Worm (Caenorhabditis elegans) whole organism, L3 larva: ENCODE measurements around the gene T21B10.3.

ENCODE experiments used
- R02D3.7 ChIP-seq: fragments of 150-350 bp; optimal IDR thresholded peaks from 2 replicates; lab custom pipeline; 2014; ENCODE audit warnings: missing biosample characterization, missing genetic modification characterization
- ZK546.5 ChIP-seq: sonication (generic microtip); optimal IDR thresholded peaks from 2 replicates; lab custom pipeline; 2017; ENCODE audit warnings: missing biosample characterization, missing genetic modification characterization
- aly-2 ChIP-seq: fragments of 150-350 bp; optimal IDR thresholded peaks from 2 replicates; lab custom pipeline; 2014; ENCODE audit warnings: missing biosample characterization, missing genetic modification characterization
- ama-1 ChIP-seq: fragments of 150-350 bp; optimal IDR thresholded peaks from 2 replicates; lab custom pipeline; 2018
- ceh-16 ChIP-seq: sonication (generic microtip); optimal IDR thresholded peaks from 2 replicates; lab custom pipeline; 2017; ENCODE audit warnings: missing biosample characterization, missing genetic modification characterization
- ceh-28 ChIP-seq: fragments of 150-350 bp; optimal IDR thresholded peaks from 2 replicates; lab custom pipeline; 2014; ENCODE audit warnings: missing biosample characterization, missing genetic modification reagents, missing genetic modification characterization
- ceh-82 ChIP-seq: fragments of 150-350 bp; optimal IDR thresholded peaks from 2 replicates; lab custom pipeline; 2014; ENCODE audit warnings: missing biosample characterization, missing genetic modification characterization
- ceh-9 ChIP-seq: sonication (generic microtip); optimal IDR thresholded peaks from 2 replicates; lab custom pipeline; 2018; ENCODE audit warnings: missing biosample characterization, missing genetic modification characterization
- egl-27 ChIP-seq: sonication (generic microtip); optimal IDR thresholded peaks from 4 replicates; lab custom pipeline; 2017; ENCODE audit warnings: missing biosample characterization, missing genetic modification reagents, missing genetic modification characterization
- egl-5 ChIP-seq: fragments of 150-350 bp; optimal IDR thresholded peaks from 2 replicates; lab custom pipeline; 2017; ENCODE audit warnings: missing biosample characterization, missing genetic modification reagents, missing genetic modification characterization, inconsistent platforms
- elt-2 ChIP-seq: sonication (generic microtip); optimal IDR thresholded peaks from 2 replicates; lab custom pipeline; 2016; ENCODE audit warnings: missing genetic modification reagents, mild to moderate bottlenecking, missing genetic modification characterization, missing compliant biosample characterization
- elt-3 ChIP-seq, 3 experiments: fragments of 150-350 bp in 1 of 3; sonication (generic microtip) in 2 of 3; optimal IDR thresholded peaks; 2 replicates in 2 of 3; 4 replicates in 1 of 3; lab custom pipeline; 2014 to 2017; ENCODE audit warnings: missing biosample characterization in 3 of 3, missing genetic modification characterization in 3 of 3
- eor-1 ChIP-seq, 2 experiments: fragments of 150-350 bp; optimal IDR thresholded peaks; 2 replicates each; lab custom pipeline; 2014 to 2018; ENCODE audit warnings: missing biosample characterization in 2 of 2, missing genetic modification characterization in 2 of 2
- fkh-10 ChIP-seq: sonication (generic microtip); optimal IDR thresholded peaks from 2 replicates; lab custom pipeline; 2017; ENCODE audit warnings: missing biosample characterization, missing genetic modification reagents, missing genetic modification characterization
- fkh-2 ChIP-seq: fragments of 150-350 bp; optimal IDR thresholded peaks from 2 replicates; lab custom pipeline; 2014; ENCODE audit warnings: missing biosample characterization, missing genetic modification reagents, missing genetic modification characterization
- fos-1 ChIP-seq: fragments of 150-350 bp; optimal IDR thresholded peaks from 2 replicates; lab custom pipeline; 2014; ENCODE audit warnings: missing biosample characterization, missing genetic modification characterization
- hmg-11 ChIP-seq: sonication (generic microtip); optimal IDR thresholded peaks from 2 replicates; lab custom pipeline; 2016; ENCODE audit warnings: missing genetic modification characterization, missing compliant biosample characterization
- jun-1 ChIP-seq: fragments of 150-350 bp; optimal IDR thresholded peaks from 2 replicates; lab custom pipeline; 2014; ENCODE audit warnings: missing biosample characterization, missing genetic modification reagents, missing genetic modification characterization
- lin-39 ChIP-seq: fragments of 150-350 bp; optimal IDR thresholded peaks from 2 replicates; lab custom pipeline; 2018; ENCODE audit warnings: missing biosample characterization, missing genetic modification reagents, missing genetic modification characterization
- mdl-1 ChIP-seq: fragments of 150-350 bp; optimal IDR thresholded peaks from 2 replicates; lab custom pipeline; 2014; ENCODE audit warnings: missing biosample characterization, missing genetic modification characterization
- mml-1 ChIP-seq: fragments of 150-350 bp; sonication (generic microtip); optimal IDR thresholded peaks from 3 replicates; lab custom pipeline; 2014; ENCODE audit warnings: missing biosample characterization, missing genetic modification characterization
- nfya-1 ChIP-seq: sonication (generic microtip); optimal IDR thresholded peaks from 2 replicates; lab custom pipeline; 2017; ENCODE audit warnings: missing genetic modification characterization, mild to moderate bottlenecking, missing compliant biosample characterization, antibody characterized with exemption, moderate library complexity; ENCODE audit not compliant: insufficient read depth
- nhr-11 ChIP-seq: fragments of 150-350 bp; optimal IDR thresholded peaks from 2 replicates; lab custom pipeline; 2014; ENCODE audit warnings: missing biosample characterization, missing genetic modification characterization
- nhr-12 ChIP-seq: fragments of 150-350 bp; optimal IDR thresholded peaks from 2 replicates; lab custom pipeline; 2014; ENCODE audit warnings: missing biosample characterization, missing genetic modification characterization
- nhr-237 ChIP-seq: fragments of 150-350 bp; optimal IDR thresholded peaks from 2 replicates; lab custom pipeline; 2014; ENCODE audit warnings: missing biosample characterization, missing genetic modification characterization
- nhr-25 ChIP-seq: sonication (generic microtip); optimal IDR thresholded peaks from 2 replicates; lab custom pipeline; 2017; ENCODE audit warnings: missing biosample characterization, missing genetic modification characterization
- nhr-28 ChIP-seq: fragments of 150-350 bp; optimal IDR thresholded peaks from 2 replicates; lab custom pipeline; 2014; ENCODE audit warnings: missing biosample characterization, missing genetic modification characterization
- nhr-43 ChIP-seq: sonication (generic microtip); optimal IDR thresholded peaks from 2 replicates; lab custom pipeline; 2016; ENCODE audit warnings: mild to moderate bottlenecking, missing genetic modification characterization, missing compliant biosample characterization; ENCODE audit not compliant: poor library complexity, severe bottlenecking
- nhr-67 ChIP-seq: fragments of 150-350 bp; optimal IDR thresholded peaks from 2 replicates; lab custom pipeline; 2014; ENCODE audit warnings: missing biosample characterization, missing genetic modification characterization
- nhr-76 ChIP-seq: fragments of 150-350 bp; sonication (generic microtip); optimal IDR thresholded peaks from 5 replicates; lab custom pipeline; 2014; ENCODE audit warnings: missing biosample characterization, missing genetic modification characterization
- nhr-77 ChIP-seq: fragments of 150-350 bp; optimal IDR thresholded peaks from 2 replicates; lab custom pipeline; 2014; ENCODE audit warnings: missing biosample characterization, missing genetic modification characterization
- pha-4 ChIP-seq: fragments of 150-350 bp; optimal IDR thresholded peaks from 2 replicates; lab custom pipeline; 2014; ENCODE audit warnings: missing biosample characterization, missing genetic modification reagents, missing genetic modification characterization
- pqm-1 ChIP-seq: fragments of 150-350 bp; optimal IDR thresholded peaks from 2 replicates; lab custom pipeline; 2017; ENCODE audit warnings: missing biosample characterization, missing genetic modification characterization, inconsistent platforms
- sea-2 ChIP-seq: fragments of 150-350 bp; sonication (generic microtip); optimal IDR thresholded peaks from 4 replicates; lab custom pipeline; 2014; ENCODE audit warnings: missing biosample characterization, missing genetic modification reagents, missing genetic modification characterization
- skn-1 ChIP-seq: fragments of 150-350 bp; optimal IDR thresholded peaks from 2 replicates; lab custom pipeline; 2014; ENCODE audit warnings: missing biosample characterization, missing genetic modification characterization
- snpc-4 ChIP-seq: fragments of 150-350 bp; optimal IDR thresholded peaks from 2 replicates; lab custom pipeline; 2014; ENCODE audit warnings: missing biosample characterization, missing genetic modification characterization
- unc-62 ChIP-seq: fragments of 150-350 bp; sonication (generic microtip); optimal IDR thresholded peaks from 4 replicates; lab custom pipeline; 2014; ENCODE audit warnings: missing biosample characterization, missing genetic modification reagents, missing genetic modification characterization
- zag-1 ChIP-seq: fragments of 150-350 bp; optimal IDR thresholded peaks from 2 replicates; lab custom pipeline; 2014; ENCODE audit warnings: missing biosample characterization, missing genetic modification characterization
- ztf-11 ChIP-seq: fragments of 150-350 bp; optimal IDR thresholded peaks from 2 replicates; lab custom pipeline; 2014; ENCODE audit warnings: missing biosample characterization, missing genetic modification characterization
- ztf-4 ChIP-seq: fragments of 150-350 bp; optimal IDR thresholded peaks from 2 replicates; lab custom pipeline; 2014; ENCODE audit warnings: missing biosample characterization, missing genetic modification characterization

The T21B10.3 gene

ce11 chrII:8933693-8934432 is at the start of gene T21B10.3:
Gene T21B10.3, plus strand, starts transcription at chrII:8934382.
- TF ChIP-seq R02D3.7 = peak; percentile 33
- peak; percentile 96 for TF ChIP-seq ama-1 (lab: Kevin White, UChicago)
- TF ChIP-seq nfya-1 (tag; lab: Kevin White, UChicago) = peak; percentile 4
- peak; percentile 15 for TF ChIP-seq nhr-43 (tag; lab: Kevin White, UChicago)
- no peak for TF ChIP-seq nhr-28
- peak; percentile 31 for TF ChIP-seq hmg-11 (tag; lab: Kevin White, UChicago)

ce11 chrII:8889589-8889988 is 44.6 kb upstream of the T21B10.3 start:
- TF ChIP-seq hmg-11 (tag; lab: Kevin White, UChicago) (no peak), jun-1 (tag; lab: Kevin White, UChicago) (no peak), pha-4 (tag; lab: Kevin White, UChicago) (peak; percentile 10), nhr-77 (tag; lab: Kevin White, UChicago) (no peak), aly-2 (tag; lab: Kevin White, UChicago) (no peak), sea-2 (GFP tag; lab: Kevin White, UChicago) (no peak)

ce11 chrII:8890017-8890416 is 44.2 kb upstream of the T21B10.3 start:
- TF ChIP-seq nhr-67 (tag; lab: Kevin White, UChicago) = no peak
- TF ChIP-seq aly-2 (tag; lab: Kevin White, UChicago) = no peak
- TF ChIP-seq ztf-11 (tag; lab: Kevin White, UChicago) = no peak
- no peak for TF ChIP-seq zag-1 (tag; lab: Kevin White, UChicago)
- no peak for TF ChIP-seq snpc-4
- TF ChIP-seq unc-62 (GFP tag; lab: Kevin White, UChicago) = no peak
- no peak for TF ChIP-seq ceh-16
- no peak for TF ChIP-seq elt-2
- no peak for TF ChIP-seq egl-27 (tag; lab: Kevin White, UChicago)
- TF ChIP-seq hmg-11 (tag; lab: Kevin White, UChicago) = no peak
- no peak for TF ChIP-seq ztf-4 (tag; lab: Kevin White, UChicago)

- TF ChIP-seq mdl-1 (tag; lab: Kevin White, UChicago) (no peak), egl-27 (tag; lab: Kevin White, UChicago) (no peak), nhr-11 (tag; lab: Kevin White, UChicago) (no peak), jun-1 (tag; lab: Kevin White, UChicago) (no peak), nhr-67 (tag; lab: Kevin White, UChicago) (no peak), snpc-4 (no peak), nhr-25 (tag; lab: Kevin White, UChicago) (no peak), lin-39 (tag; lab: Kevin White, UChicago) (no peak), nhr-76 (tag; lab: Kevin White, UChicago) (no peak), R02D3.7 (no peak), fkh-2 (tag; lab: Kevin White, UChicago) (no peak), fkh-10 (GFP tag; lab: Kevin White, UChicago) (no peak), nhr-237 (tag; lab: Kevin White, UChicago) (no peak), elt-3 (tag; optimal IDR thresholded peaks at IDR 0.05; lab: Kevin White, UChicago) (no peak), elt-2 (no peak), ceh-9 (tag; lab: Kevin White, UChicago) (no peak), mml-1 (tag; lab: Kevin White, UChicago) (no peak), ceh-28 (tag; lab: Kevin White, UChicago) (no peak), ZK546.5 (tag; lab: Kevin White, UChicago) (no peak), skn-1 (tag; lab: Kevin White, UChicago) (no peak)
These were observed 43.7 kb upstream of the T21B10.3 start for ce11 chrII:8890530-8890929.

ce11 chrII:8891042-8891441 is 43.1 kb upstream of the T21B10.3 start:
- no peak for TF ChIP-seq eor-1 (tag; optimal IDR thresholded peaks at IDR 0.05; lab: Kevin White, UChicago)
- TF ChIP-seq pha-4 (tag; lab: Kevin White, UChicago) = no peak
- TF ChIP-seq ceh-82 (tag; lab: Kevin White, UChicago) = no peak
- TF ChIP-seq hmg-11 (tag; lab: Kevin White, UChicago) = no peak
- TF ChIP-seq pqm-1 (tag; lab: Kevin White, UChicago) = no peak
- no peak for TF ChIP-seq fos-1 (tag; lab: Kevin White, UChicago)
- TF ChIP-seq sea-2 (GFP tag; lab: Kevin White, UChicago) = no peak
- no peak for TF ChIP-seq nhr-25 (tag; lab: Kevin White, UChicago)
- no peak for TF ChIP-seq nfya-1 (tag; lab: Kevin White, UChicago)
- TF ChIP-seq nhr-77 (tag; lab: Kevin White, UChicago) = no peak
- TF ChIP-seq egl-5 (tag; lab: Kevin White, UChicago) = no peak
- TF ChIP-seq skn-1 (tag; lab: Kevin White, UChicago) = no peak
- TF ChIP-seq fkh-10 (GFP tag; lab: Kevin White, UChicago) = no peak
- no peak for TF ChIP-seq nhr-67 (tag; lab: Kevin White, UChicago)
- TF ChIP-seq nhr-12 (tag; lab: Kevin White, UChicago) = no peak
